Fruit fly (Drosophila melanogaster): ENCODE results near the gene CG31253.

The CG31253 gene

DNA sequence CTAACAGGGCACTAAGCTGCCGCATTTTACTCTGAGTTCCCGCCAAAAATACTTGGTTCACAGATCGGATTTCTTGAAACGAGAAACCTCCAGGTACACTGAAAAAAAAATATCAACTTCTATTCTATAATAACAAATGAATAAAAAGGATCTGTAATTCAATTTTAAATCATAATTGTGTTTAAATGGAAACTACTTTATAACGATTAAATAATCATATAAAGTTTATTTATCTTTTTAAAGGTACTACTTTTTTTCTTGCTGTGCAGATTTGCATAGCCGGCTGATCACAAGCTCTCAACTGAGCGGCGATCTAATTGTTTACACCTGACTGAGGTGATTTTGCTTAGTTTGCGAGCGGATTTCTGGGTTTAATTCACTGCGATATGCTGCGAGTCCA is 27.0 kb upstream of the CG31253 start:
- peak; percentile 51 for TF ChIP-seq D19B (GFP tag; optimal IDR thresholded peaks at IDR 0.05)
- no peak for TF ChIP-seq slp2 (GFP tag; optimal IDR thresholded peaks at IDR 0.05)
- TF ChIP-seq CG9817 (tag; optimal IDR thresholded peaks at IDR 0.05): peak; percentile 70
- peak; percentile 54 for TF ChIP-seq CG17612 (GFP tag; IDR thresholded peaks at IDR 0.05)
- no peak for TF ChIP-seq Dfd (GFP tag; optimal IDR thresholded peaks at IDR 0.05)
- TF ChIP-seq Mrtf (GFP tag; IDR thresholded peaks at IDR 0.05): peak; percentile 35; the same call in 1 of the 3 replicates
- peak; percentile 56; the same call in 1 of the 3 replicates for TF ChIP-seq otp (GFP tag; IDR thresholded peaks at IDR 0.05)
- peak; percentile 66 for TF ChIP-seq bcd (GFP tag; optimal IDR thresholded peaks at IDR 0.05)
- no peak for TF ChIP-seq CG15073 (GFP tag; optimal IDR thresholded peaks at IDR 0.05)
- TF ChIP-seq slou (GFP tag; optimal IDR thresholded peaks at IDR 0.05): no peak
- TF ChIP-seq CG12299 (tag; optimal IDR thresholded peaks at IDR 0.05): peak; percentile 71
- TF ChIP-seq Lhr (GFP tag; optimal IDR thresholded peaks at IDR 0.05): no peak
- peak; percentile 41 for TF ChIP-seq sug (tag; optimal IDR thresholded peaks at IDR 0.05)
- TF ChIP-seq wek (GFP tag; optimal IDR thresholded peaks at IDR 0.05): no peak
- TF ChIP-seq klu (GFP tag; IDR thresholded peaks at IDR 0.05): peak; percentile 69
- peak; percentile 34 for TF ChIP-seq ewg (GFP tag; optimal IDR thresholded peaks at IDR 0.05)
- TF ChIP-seq CG15514 (GFP tag; optimal IDR thresholded peaks at IDR 0.05): peak; percentile 28
- peak; percentile 69 for TF ChIP-seq CG31224 (GFP tag; IDR thresholded peaks at IDR 0.05)
- TF ChIP-seq Blimp-1 (GFP tag; optimal IDR thresholded peaks at IDR 0.05): peak; percentile 52
- peak; percentile 46; the same call in 1 of the 2 replicates for TF ChIP-seq danr (GFP tag; IDR thresholded peaks at IDR 0.05)
- no peak for TF ChIP-seq crol (GFP tag; IDR thresholded peaks at IDR 0.05)
- TF ChIP-seq CG13894 (tag; optimal IDR thresholded peaks at IDR 0.05): peak; percentile 23
- peak; percentile 29 for TF ChIP-seq jing (GFP tag; optimal IDR thresholded peaks at IDR 0.05)
- TF ChIP-seq Pdp1 (GFP tag; optimal IDR thresholded peaks at IDR 0.05): no peak
- no peak for TF ChIP-seq CG9876 (GFP tag; optimal IDR thresholded peaks at IDR 0.05)
- peak; percentile 57 for TF ChIP-seq CG14667 (GFP tag; IDR thresholded peaks at IDR 0.05)
- peak; percentile 10 for TF ChIP-seq nerfin-1 (tag; optimal IDR thresholded peaks at IDR 0.05)
- TF ChIP-seq dysf (GFP tag; IDR thresholded peaks at IDR 0.05): peak; percentile 81; the same call in 2 of the 3 replicates
- no peak for TF ChIP-seq CG34376 (GFP tag; optimal IDR thresholded peaks at IDR 0.05)
- 0 out of 3 replicates have a peak, but pooled peaks have one; percentile 6 for TF ChIP-seq C15 (GFP tag; IDR thresholded peaks at IDR 0.05)
- TF ChIP-seq Neu2 (GFP tag; optimal IDR thresholded peaks at IDR 0.05; ENCODE audit: borderline replicate concordance): no peak
- peak; percentile 68 for TF ChIP-seq CG8388 (GFP tag; optimal IDR thresholded peaks at IDR 0.05)
- peak; percentile 19 for TF ChIP-seq bab2 (GFP tag; optimal IDR thresholded peaks at IDR 0.05)
- no peak for TF ChIP-seq crc (GFP tag; optimal IDR thresholded peaks at IDR 0.05)
- TF ChIP-seq CG12659 (GFP tag; optimal IDR thresholded peaks at IDR 0.05): peak; percentile 68
- TF ChIP-seq grau (tag; optimal IDR thresholded peaks at IDR 0.05): peak; percentile 80
- no peak for TF ChIP-seq seq (GFP tag; IDR thresholded peaks at IDR 0.05)
- peak; percentile 77 for TF ChIP-seq E2f1 (GFP tag; IDR thresholded peaks at IDR 0.05)
- TF ChIP-seq Atf-2 (GFP tag; optimal IDR thresholded peaks at IDR 0.05): no peak
- TF ChIP-seq CG10654 (GFP tag; optimal IDR thresholded peaks at IDR 0.05): no peak
- TF ChIP-seq CG10979 (tag; optimal IDR thresholded peaks at IDR 0.05): peak; percentile 73
- no peak for TF ChIP-seq CG3407 (GFP tag; optimal IDR thresholded peaks at IDR 0.05)
- TF ChIP-seq gcm (GFP tag; optimal IDR thresholded peaks at IDR 0.05): peak; percentile 36
- peak; percentile 36 for TF ChIP-seq scrt (GFP tag; optimal IDR thresholded peaks at IDR 0.05)
- TF ChIP-seq pho (GFP tag; optimal IDR thresholded peaks at IDR 0.05): peak; percentile 17
- TF ChIP-seq cad (GFP tag; optimal IDR thresholded peaks at IDR 0.05): no peak
- TF ChIP-seq cas (GFP tag; IDR thresholded peaks at IDR 0.05): peak; percentile 67
- TF ChIP-seq CG13624 (GFP tag; optimal IDR thresholded peaks at IDR 0.05): no peak
- TF ChIP-seq sens-2 (GFP tag; IDR thresholded peaks at IDR 0.05): peak; percentile 25; the same call in 1 of the 2 replicates
- no peak for TF ChIP-seq CG8478 (optimal IDR thresholded peaks at IDR 0.05)
- TF ChIP-seq CG13296 (GFP tag; optimal IDR thresholded peaks at IDR 0.05): no peak
